Worm (Caenorhabditis elegans) whole organism, late embryonic: ENCODE measurements around the gene W06D11.5.

Experiments used
- C08G9.2 ChIP-seq: sonication (generic microtip); optimal IDR thresholded peaks from 2 replicates; lab custom pipeline; 2016; ENCODE audit warnings: mild to moderate bottlenecking, missing genetic modification characterization, moderate library complexity, missing compliant biosample characterization
- F13H6.1 ChIP-seq: sonication (generic microtip); optimal IDR thresholded peaks from 2 replicates; lab custom pipeline; 2016; ENCODE audit warnings: missing genetic modification characterization, missing compliant biosample characterization
- K02D7.2 ChIP-seq: sonication (generic microtip); optimal IDR thresholded peaks from 2 replicates; lab custom pipeline; 2017; ENCODE audit warnings: mild to moderate bottlenecking, missing genetic modification characterization, missing compliant biosample characterization
- Y22D7AL.16 ChIP-seq: sonication (generic microtip); optimal IDR thresholded peaks from 2 replicates; lab custom pipeline; 2016; ENCODE audit warnings: missing genetic modification characterization, missing compliant biosample characterization
- ceh-14 ChIP-seq: sonication (generic microtip); optimal IDR thresholded peaks from 2 replicates; lab custom pipeline; 2016; ENCODE audit warnings: missing genotype, missing genetic modification characterization, missing compliant biosample characterization
- ceh-18 ChIP-seq: sonication (generic microtip); optimal IDR thresholded peaks from 2 replicates; lab custom pipeline; 2016; ENCODE audit warnings: missing genetic modification characterization, missing compliant biosample characterization
- ceh-22 ChIP-seq: sonication (generic microtip); optimal IDR thresholded peaks from 2 replicates; lab custom pipeline; 2017; ENCODE audit warnings: missing biosample characterization, missing genetic modification characterization
- ceh-31 ChIP-seq: sonication (generic microtip); optimal IDR thresholded peaks from 2 replicates; lab custom pipeline; 2016; ENCODE audit warnings: missing genetic modification characterization, missing compliant biosample characterization
- ceh-34 ChIP-seq: sonication (generic microtip); optimal IDR thresholded peaks from 2 replicates; lab custom pipeline; 2016; ENCODE audit warnings: mild to moderate bottlenecking, missing genetic modification characterization, missing compliant biosample characterization
- ceh-45 ChIP-seq: fragments of 200-800 bp; sonication (Bioruptor generic); IDR thresholded peaks from 2 replicates; pipeline ENCODE4 v1.3.6; 2022; ENCODE audit warnings: missing genetic modification reagents, missing genetic modification characterization, missing compliant biosample characterization
- ceh-48 ChIP-seq: sonication (generic microtip); optimal IDR thresholded peaks from 2 replicates; lab custom pipeline; 2016; ENCODE audit warnings: missing genetic modification characterization, inconsistent platforms, missing compliant biosample characterization
- ceh-6 ChIP-seq: fragments of 200-800 bp; sonication (Bioruptor generic); optimal IDR thresholded peaks from 2 replicates; lab custom pipeline; 2018; ENCODE audit warnings: mild to moderate bottlenecking, missing genetic modification characterization, missing compliant biosample characterization
- ceh-9 ChIP-seq: sonication (generic microtip); optimal IDR thresholded peaks from 2 replicates; lab custom pipeline; 2016; ENCODE audit warnings: mild to moderate bottlenecking, missing genetic modification characterization, inconsistent platforms, missing compliant biosample characterization
- dmd-4 ChIP-seq: sonication (generic microtip); optimal IDR thresholded peaks from 2 replicates; lab custom pipeline; 2016; ENCODE audit warnings: borderline replicate concordance, missing genetic modification characterization, missing compliant biosample characterization
- dve-1 ChIP-seq: sonication (generic microtip); optimal IDR thresholded peaks from 2 replicates; lab custom pipeline; 2017; ENCODE audit warnings: antibody characterized with exemption, mild to moderate bottlenecking, missing genetic modification characterization, missing compliant biosample characterization
- elt-2 ChIP-seq: sonication (generic microtip); optimal IDR thresholded peaks from 2 replicates; lab custom pipeline; 2016; ENCODE audit warnings: missing genetic modification reagents, missing genetic modification characterization, missing compliant biosample characterization
- eyg-1 ChIP-seq: sonication (generic microtip); optimal IDR thresholded peaks from 2 replicates; lab custom pipeline; 2016; ENCODE audit warnings: missing genotype, missing genetic modification characterization, missing compliant biosample characterization
- fax-1 ChIP-seq: sonication (generic microtip); optimal IDR thresholded peaks from 2 replicates; lab custom pipeline; 2016; ENCODE audit warnings: missing genotype, missing genetic modification characterization, missing compliant biosample characterization
- fkh-10 ChIP-seq: fragments of 150-350 bp; optimal IDR thresholded peaks from 2 replicates; lab custom pipeline; 2014; ENCODE audit warnings: missing biosample characterization, missing genetic modification reagents, missing genetic modification characterization
- fkh-6 ChIP-seq: sonication (generic microtip); optimal IDR thresholded peaks from 2 replicates; lab custom pipeline; 2016; ENCODE audit warnings: missing genetic modification characterization, missing compliant biosample characterization
- hlh-13 ChIP-seq: fragments of 200-800 bp; sonication (Bioruptor generic); optimal IDR thresholded peaks from 2 replicates; lab custom pipeline; 2018; ENCODE audit warnings: mild to moderate bottlenecking, missing genetic modification characterization, missing compliant biosample characterization
- hlh-6 ChIP-seq: sonication (generic microtip); optimal IDR thresholded peaks from 2 replicates; lab custom pipeline; 2016; ENCODE audit warnings: missing genotype, missing genetic modification characterization, missing compliant biosample characterization
- hlh-8 ChIP-seq: sonication (generic microtip); optimal IDR thresholded peaks from 2 replicates; lab custom pipeline; 2016; ENCODE audit warnings: missing genotype, missing genetic modification characterization, missing compliant biosample characterization
- lim-6 ChIP-seq: sonication (generic microtip); optimal IDR thresholded peaks from 2 replicates; lab custom pipeline; 2016; ENCODE audit warnings: missing genetic modification characterization, missing compliant biosample characterization
- lin-11 ChIP-seq: fragments of 200-800 bp; sonication (Bioruptor generic); optimal IDR thresholded peaks from 2 replicates; lab custom pipeline; 2018; ENCODE audit warnings: mild to moderate bottlenecking, missing genetic modification characterization, missing compliant biosample characterization
- mec-3 ChIP-seq: sonication (generic microtip); optimal IDR thresholded peaks from 2 replicates; lab custom pipeline; 2016; ENCODE audit warnings: borderline replicate concordance, missing genetic modification characterization, missing compliant biosample characterization
- nfya-1 ChIP-seq: sonication (generic microtip); optimal IDR thresholded peaks from 2 replicates; lab custom pipeline; 2017; ENCODE audit warnings: missing genetic modification characterization, mild to moderate bottlenecking, missing compliant biosample characterization, antibody characterized with exemption, moderate library complexity
- odd-2 ChIP-seq: sonication (generic microtip); optimal IDR thresholded peaks from 2 replicates; lab custom pipeline; 2017; ENCODE audit warnings: antibody characterized with exemption, mild to moderate bottlenecking, missing genetic modification characterization, missing compliant biosample characterization
- pag-3 ChIP-seq: sonication (generic microtip); optimal IDR thresholded peaks from 2 replicates; lab custom pipeline; 2016; ENCODE audit warnings: missing compliant biosample characterization, missing genetic modification characterization, borderline replicate concordance
- pax-1 ChIP-seq: fragments of 150-350 bp; optimal IDR thresholded peaks from 2 replicates; lab custom pipeline; 2014; ENCODE audit warnings: missing biosample characterization, missing genetic modification characterization
- pha-4 ChIP-seq: fragments of 150-350 bp; optimal IDR thresholded peaks from 2 replicates; lab custom pipeline; 2018; ENCODE audit warnings: missing biosample characterization, missing genetic modification reagents, missing genetic modification characterization
- pqm-1 ChIP-seq: sonication (generic microtip); optimal IDR thresholded peaks from 2 replicates; lab custom pipeline; 2016; ENCODE audit warnings: missing genetic modification characterization, missing compliant biosample characterization
- pros-1 ChIP-seq: fragments of 150-350 bp; optimal IDR thresholded peaks from 2 replicates; lab custom pipeline; 2014; ENCODE audit warnings: missing biosample characterization, missing genetic modification reagents, missing genetic modification characterization
- rnt-1 ChIP-seq: sonication (generic microtip); optimal IDR thresholded peaks from 2 replicates; lab custom pipeline; 2016; ENCODE audit warnings: missing genetic modification characterization, missing compliant biosample characterization
- sox-4 ChIP-seq: sonication (generic microtip); optimal IDR thresholded peaks from 2 replicates; lab custom pipeline; 2017; ENCODE audit warnings: mild to moderate bottlenecking, missing genetic modification characterization, inconsistent platforms, missing compliant biosample characterization
- tbx-2 ChIP-seq: sonication (generic microtip); optimal IDR thresholded peaks from 2 replicates; lab custom pipeline; 2016; ENCODE audit warnings: missing genetic modification characterization, missing compliant biosample characterization
- tbx-7 ChIP-seq: sonication (generic microtip); optimal IDR thresholded peaks from 2 replicates; lab custom pipeline; 2016; ENCODE audit warnings: missing genotype, missing genetic modification characterization, missing compliant biosample characterization
- ttx-3 ChIP-seq: sonication (generic microtip); optimal IDR thresholded peaks from 2 replicates; lab custom pipeline; 2016; ENCODE audit warnings: missing genetic modification reagents, missing genetic modification characterization, missing compliant biosample characterization
- unc-3 ChIP-seq, 2 experiments: fragments of 200-800 bp in 1 of 2; sonication (Bioruptor generic) in 1 of 2; sonication (generic microtip) in 1 of 2; conservative IDR thresholded peaks in 1 of 2; optimal IDR thresholded peaks in 1 of 2; 2 replicates each; pipeline versions ENCODE4 v1.3.6 to Lab custom; 2016 to 2022; ENCODE audit warnings: missing compliant biosample characterization in 2 of 2, missing genetic modification characterization in 2 of 2, missing genetic modification reagents in 1 of 2
- unc-55 ChIP-seq: sonication (generic microtip); optimal IDR thresholded peaks from 2 replicates; lab custom pipeline; 2017; ENCODE audit warnings: missing biosample characterization, missing genetic modification reagents, missing genetic modification characterization
- unc-86 ChIP-seq: sonication (generic microtip); optimal IDR thresholded peaks from 2 replicates; lab custom pipeline; 2016; ENCODE audit warnings: missing genetic modification characterization, missing compliant biosample characterization
- zip-5 ChIP-seq: sonication (generic microtip); optimal IDR thresholded peaks from 2 replicates; lab custom pipeline; 2016; ENCODE audit warnings: missing genetic modification characterization, missing compliant biosample characterization

W06D11.5 gene

DNA sequence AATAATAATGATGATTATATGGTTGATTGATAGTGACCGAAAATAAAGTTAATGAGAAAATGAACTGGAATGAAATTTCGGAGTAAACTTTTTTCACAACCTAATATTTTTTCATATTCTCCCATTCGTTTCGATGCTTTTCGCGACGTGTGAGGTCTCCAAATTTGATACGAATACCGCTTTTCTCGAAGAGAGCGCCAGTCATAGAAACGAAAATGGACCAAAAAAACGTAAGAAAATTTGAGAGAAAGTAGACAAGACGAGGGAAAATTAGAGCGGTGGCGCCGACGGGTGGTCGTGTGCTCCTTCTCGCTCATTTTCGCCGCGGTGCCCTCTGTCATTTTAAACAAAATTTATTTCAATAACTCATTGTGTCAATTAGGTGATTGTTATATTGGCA lies 14.5 kb downstream of the W06D11.5 start:
- TF ChIP-seq ceh-45 (GFP tag; lab: Robert Waterston, UW) (no peak), ceh-34 (tag; lab: Kevin White, UChicago) (no peak), pha-4 (tag; lab: Kevin White, UChicago) (no peak), rnt-1 (tag; lab: Kevin White, UChicago) (no peak), tbx-7 (tag; lab: Kevin White, UChicago) (no peak), mec-3 (tag; lab: Kevin White, UChicago) (no peak), fax-1 (tag; lab: Kevin White, UChicago) (no peak), ttx-3 (tag; lab: Kevin White, UChicago) (no peak), hlh-8 (tag; lab: Kevin White, UChicago) (no peak), odd-2 (no peak)

DNA sequence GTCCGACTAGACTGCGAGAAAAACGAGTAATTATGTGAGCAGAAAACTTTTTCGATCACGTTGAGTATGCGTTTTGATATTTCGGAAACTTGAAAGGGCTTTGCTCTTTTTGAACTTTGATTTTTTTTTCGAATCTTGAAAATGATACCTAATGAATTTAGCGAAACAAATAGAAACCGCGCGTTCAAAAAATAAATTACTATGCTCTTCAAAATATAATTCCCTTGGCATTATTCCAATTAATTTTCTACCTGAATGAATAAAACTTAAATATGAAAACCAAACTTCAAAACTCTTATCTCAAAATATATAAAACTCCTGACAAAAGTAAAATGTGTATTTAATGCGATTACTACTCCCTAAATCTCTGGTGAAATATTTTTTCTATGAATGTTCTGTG lies 15.3 kb downstream of the W06D11.5 start, which contains the start of gene xtr-2:
Gene xtr-2 (plus strand): TSS at position 301 of the 400 bp plus-strand sequence.
- TF ChIP-seq hlh-13 (GFP tag; lab: Kevin White, UChicago) (no peak), nfya-1 (no peak), ceh-31 (tag; lab: Kevin White, UChicago) (no peak), pha-4 (tag; lab: Kevin White, UChicago) (no peak), F13H6.1 (tag; lab: Kevin White, UChicago) (no peak)

DNA sequence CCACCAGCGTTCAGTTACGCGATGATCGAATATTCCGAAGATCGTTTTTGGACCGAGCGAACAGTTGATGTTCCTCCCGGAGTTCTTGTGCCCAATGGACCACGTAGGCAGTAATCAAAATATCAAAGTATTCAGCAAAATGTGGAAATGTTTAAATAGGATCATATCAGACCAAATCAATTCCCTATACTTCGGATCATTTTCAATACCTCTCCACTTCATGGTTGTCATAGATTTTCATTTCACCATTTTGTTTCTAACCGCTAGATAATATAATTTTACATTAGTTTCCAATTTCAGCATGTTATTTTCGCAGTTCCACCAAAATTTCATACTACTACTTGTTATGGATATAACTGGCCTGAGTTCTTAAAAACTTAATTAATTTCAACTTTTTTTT lies 17.6 kb downstream of the W06D11.5 start:
- TF ChIP-seq odd-2 (no peak), eyg-1 (tag; lab: Kevin White, UChicago) (no peak), ceh-45 (GFP tag; lab: Robert Waterston, UW) (no peak), hlh-6 (tag; lab: Kevin White, UChicago) (no peak), pax-1 (tag; lab: Kevin White, UChicago) (no peak), ceh-48 (no peak), pqm-1 (tag; lab: Kevin White, UChicago) (no peak), unc-3 (GFP tag; conservative IDR thresholded peaks at IDR 0.05; lab: Robert Waterston, UW) (no peak), unc-3 (tag; optimal IDR thresholded peaks at IDR 0.05; lab: Kevin White, UChicago) (no peak), dmd-4 (tag; lab: Kevin White, UChicago) (no peak), pros-1 (tag; lab: Kevin White, UChicago) (no peak), hlh-8 (tag; lab: Kevin White, UChicago) (no peak), zip-5 (tag; lab: Kevin White, UChicago) (no peak), nfya-1 (no peak), lim-6 (tag; lab: Kevin White, UChicago) (no peak), fax-1 (tag; lab: Kevin White, UChicago) (no peak), lin-11 (tag; lab: Kevin White, UChicago) (no peak), ceh-22 (tag; lab: Kevin White, UChicago) (no peak), ceh-14 (no peak), pag-3 (tag; lab: Kevin White, UChicago) (no peak)

DNA sequence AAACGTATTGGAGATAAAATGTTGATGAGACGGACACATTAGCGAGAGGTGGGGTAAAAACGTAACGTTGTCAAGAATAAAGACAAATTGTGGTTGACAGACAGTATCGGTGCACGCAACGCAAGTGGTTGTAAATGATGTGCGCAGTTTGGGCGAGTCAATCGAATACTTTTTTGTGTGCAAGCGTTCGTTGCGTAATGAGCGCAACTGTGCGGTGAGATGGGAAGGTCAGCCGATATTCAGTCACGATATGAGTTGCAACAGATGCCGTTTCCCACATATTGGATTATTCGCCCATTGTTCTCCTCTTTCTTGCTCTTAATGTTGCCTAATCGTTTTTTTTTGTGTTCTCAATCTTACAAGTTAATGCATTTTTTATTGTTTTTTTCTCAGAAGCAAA lies 20.8 kb downstream of the W06D11.5 start, which contains the start of gene ceh-40:
Gene ceh-40 (minus strand): TSS at position 41 of the 400 bp plus-strand sequence.
- peak; percentile 49 for TF ChIP-seq unc-55 (GFP tag; lab: Kevin White, UChicago)
- no peak for TF ChIP-seq ceh-18 (tag; lab: Kevin White, UChicago)
- no peak for TF ChIP-seq hlh-8 (tag; lab: Kevin White, UChicago)
- TF ChIP-seq elt-2: peak; percentile 26
- peak; percentile 35 for TF ChIP-seq tbx-2 (tag; lab: Kevin White, UChicago)

DNA sequence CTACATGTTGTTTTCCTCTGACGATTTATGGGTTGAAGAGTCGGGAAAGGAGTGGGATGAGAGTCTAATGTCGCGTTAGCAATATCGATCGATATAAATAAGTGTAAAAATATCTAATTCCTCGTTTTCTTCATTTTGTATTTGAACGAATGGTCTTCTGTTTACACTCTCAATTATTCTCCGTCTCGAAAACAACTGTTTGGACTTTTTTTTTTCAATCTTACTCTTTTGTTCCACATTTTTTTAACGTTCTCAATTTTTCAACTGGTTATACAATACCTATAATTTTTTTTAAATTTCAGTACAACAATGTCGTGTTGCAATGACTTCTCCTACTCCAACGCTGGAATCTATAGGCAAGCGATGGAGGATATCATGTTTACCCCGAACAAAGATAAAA lies 21.4 kb downstream of the W06D11.5 start, which contains the start of gene F17A2.13:
Gene F17A2.13 (plus strand): TSS at position 301 of the 400 bp plus-strand sequence.
- TF ChIP-seq pag-3 (tag; lab: Kevin White, UChicago) (no peak), mec-3 (tag; lab: Kevin White, UChicago) (no peak), fkh-6 (tag; lab: Kevin White, UChicago) (no peak), K02D7.2 (tag; lab: Kevin White, UChicago) (no peak), sox-4 (tag; lab: Kevin White, UChicago) (no peak), C08G9.2 (tag; lab: Kevin White, UChicago) (no peak), unc-86 (no peak), tbx-7 (tag; lab: Kevin White, UChicago) (no peak), F13H6.1 (tag; lab: Kevin White, UChicago) (no peak), dve-1 (tag; lab: Kevin White, UChicago) (no peak), ceh-9 (tag; lab: Kevin White, UChicago) (no peak), zip-5 (tag; lab: Kevin White, UChicago) (no peak), Y22D7AL.16 (tag; lab: Kevin White, UChicago) (no peak), ceh-6 (GFP tag; lab: Kevin White, UChicago) (no peak), fkh-10 (no peak)
